Worm (Caenorhabditis elegans): Measurements from ENCODE around the gene nhr-189.

DNA sequence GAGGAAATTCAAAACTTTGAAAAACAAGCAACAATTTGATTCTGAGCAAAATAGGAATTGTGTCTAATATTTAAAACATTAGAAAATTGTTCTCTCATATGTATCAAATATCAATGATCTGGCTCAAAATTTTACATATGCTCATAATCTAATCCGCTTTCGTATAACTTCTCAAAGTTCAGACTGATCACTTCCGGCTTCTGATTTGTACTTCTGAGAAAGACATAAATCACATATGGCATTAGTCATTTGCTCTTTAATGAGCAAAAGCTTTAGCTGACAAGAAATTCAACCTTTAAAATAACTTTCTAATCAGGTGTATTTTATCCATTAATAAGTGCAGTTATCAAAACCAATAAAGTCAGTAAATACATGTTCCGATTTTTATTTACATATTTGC, 4.1 kb downstream of the nhr-189 start:
- TF ChIP-seq pros-1 (tag; optimal IDR thresholded peaks at IDR 0.05): no peak
- no peak for TF ChIP-seq tbx-2 (tag; optimal IDR thresholded peaks at IDR 0.05)
- TF ChIP-seq ceh-22 (tag; optimal IDR thresholded peaks at IDR 0.05): no peak

Data from whole organism, late embryonic.